Worm (Caenorhabditis elegans): ENCODE measurements around the gene hum-5.
A peak's percentile ranks its signal among the peaks of the same experiment; 100 is the strongest.

DNA sequence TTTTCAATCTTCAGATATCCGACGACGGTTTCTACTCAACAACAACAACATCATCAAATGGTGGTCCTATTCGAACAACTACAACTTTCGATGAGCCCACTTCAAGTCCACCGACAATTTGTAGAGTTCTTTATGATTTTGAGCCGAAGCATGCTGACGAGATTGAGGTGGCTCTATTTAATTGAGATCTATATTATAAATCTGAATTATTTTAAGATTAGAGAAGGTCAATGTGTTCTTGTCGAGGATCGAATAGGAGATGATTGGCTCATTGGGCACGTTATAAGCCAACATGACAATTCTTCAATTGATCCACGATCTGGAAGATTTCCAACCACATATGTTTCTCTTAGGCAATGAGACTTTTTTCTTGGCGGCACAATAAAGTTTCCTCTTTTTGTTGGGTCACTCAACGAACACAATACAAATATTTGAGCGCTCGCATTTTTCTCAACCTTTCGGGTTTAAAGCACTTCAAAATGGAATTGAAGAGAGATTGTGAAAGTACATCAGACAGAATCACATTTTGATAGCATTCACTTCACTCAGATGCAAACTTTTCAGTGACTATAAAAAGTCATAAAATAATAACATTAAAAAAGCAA, 21.2 kb downstream of the hum-5 start:
- TF ChIP-seq ets-7 (tag; optimal IDR thresholded peaks at IDR 0.05) (no peak), pes-1 (GFP tag; IDR thresholded peaks at IDR 0.05) (no peak), hnd-1 (tag; optimal IDR thresholded peaks at IDR 0.05) (no peak), ama-1 (optimal IDR thresholded peaks at IDR 0.05) (peak; percentile 38), sea-1 (GFP tag; conservative IDR thresholded peaks at IDR 0.05) (no peak), tbx-11 (GFP tag; IDR thresholded peaks at IDR 0.05) (no peak), flt-1 (GFP tag; IDR thresholded peaks at IDR 0.05) (no peak), ceh-13 (GFP tag; optimal IDR thresholded peaks at IDR 0.05) (no peak), aly-1 (tag; optimal IDR thresholded peaks at IDR 0.05) (no peak), B0310.2 (tag; optimal IDR thresholded peaks at IDR 0.05) (no peak), tbx-37 (GFP tag; conservative IDR thresholded peaks at IDR 0.05) (no peak)

All from whole organism, early embryonic.